Worm (Caenorhabditis elegans) whole organism, midembryonic: ENCODE data around the gene ZK1240.3.

Experiments
- T22C8.4 ChIP-seq: fragments of 200-800 bp; sonication (Bioruptor generic); IDR thresholded peaks from 2 replicates; pipeline ENCODE4 v1.3.6; 2022; ENCODE audit warnings: missing genetic modification characterization, missing compliant biosample characterization
- cog-1 ChIP-seq: sonication (generic microtip); optimal IDR thresholded peaks from 2 replicates; lab custom pipeline; 2016; ENCODE audit warnings: missing genetic modification characterization, missing compliant biosample characterization
- flt-1 ChIP-seq: fragments of 200-800 bp; sonication (Bioruptor generic); IDR thresholded peaks from 2 replicates; pipeline ENCODE4 v1.3.6; 2022; ENCODE audit warnings: missing genetic modification characterization, missing compliant biosample characterization
- med-1 ChIP-seq: sonication (generic microtip); optimal IDR thresholded peaks from 2 replicates; lab custom pipeline; 2017; ENCODE audit warnings: missing genetic modification characterization, mild to moderate bottlenecking, missing compliant biosample characterization, antibody characterized with exemption, missing genetic modification reagents; ENCODE audit not compliant: insufficient read depth
- ref-1 ChIP-seq: fragments of 200-800 bp; sonication (Bioruptor generic); conservative IDR thresholded peaks from 2 replicates; pipeline ENCODE4 v1.3.6; 2022; ENCODE audit warnings: missing genetic modification reagents, missing genetic modification characterization, missing compliant biosample characterization
- tab-1 ChIP-seq: fragments of 200-800 bp; sonication (Bioruptor generic); IDR thresholded peaks from 2 replicates; pipeline ENCODE4 v1.3.6; 2022; ENCODE audit warnings: missing genetic modification characterization, missing compliant biosample characterization
- ztf-23 ChIP-seq: fragments of 200-800 bp; sonication (Bioruptor generic); IDR thresholded peaks from 2 replicates; pipeline ENCODE4 v1.3.6; 2022; ENCODE audit warnings: missing genetic modification reagents, missing genetic modification characterization, missing compliant biosample characterization
- ztf-29 ChIP-seq: fragments of 200-800 bp; sonication (Bioruptor generic); IDR thresholded peaks from 2 replicates; pipeline ENCODE4 v1.3.6; 2022; ENCODE audit warnings: missing genetic modification reagents, missing genetic modification characterization, missing compliant biosample characterization

ce11 chrII:2277418-2277817 lies 42.7 kb upstream of the ZK1240.3 start, which contains the start of gene K09F6.15:
- no peak for TF ChIP-seq med-1 (GFP tag; lab: Kevin White, UChicago)
- no peak for TF ChIP-seq ref-1 (GFP tag; lab: Robert Waterston, UW)
- TF ChIP-seq T22C8.4 (GFP tag; lab: Robert Waterston, UW) = no peak
- no peak for TF ChIP-seq cog-1 (tag; lab: Kevin White, UChicago)
- no peak for TF ChIP-seq tab-1 (GFP tag; lab: Robert Waterston, UW)
- TF ChIP-seq ztf-23 = no peak
- TF ChIP-seq flt-1 (GFP tag; lab: Robert Waterston, UW) = no peak
- no peak for TF ChIP-seq ztf-29
